Worm (Caenorhabditis elegans): Measurements from ENCODE around the gene ile-2.

- TF ChIP-seq lin-15B (tag; optimal IDR thresholded peaks at IDR 0.05) (no peak), zag-1 (tag; optimal IDR thresholded peaks at IDR 0.05) (no peak), ztf-11 (tag; optimal IDR thresholded peaks at IDR 0.05) (no peak), hlh-30 (tag; optimal IDR thresholded peaks at IDR 0.05; ENCODE audit: insufficient read depth) (peak; percentile 75), snpc-4 (tag; optimal IDR thresholded peaks at IDR 0.05) (no peak), lsy-2 (tag; optimal IDR thresholded peaks at IDR 0.05) (no peak)
Observed at ce11 chrX:726295-726694, 42.1 kb upstream of the ile-2 start.
